Worm (Caenorhabditis elegans): Measurements from ENCODE around the gene tmed-10.

DNA sequence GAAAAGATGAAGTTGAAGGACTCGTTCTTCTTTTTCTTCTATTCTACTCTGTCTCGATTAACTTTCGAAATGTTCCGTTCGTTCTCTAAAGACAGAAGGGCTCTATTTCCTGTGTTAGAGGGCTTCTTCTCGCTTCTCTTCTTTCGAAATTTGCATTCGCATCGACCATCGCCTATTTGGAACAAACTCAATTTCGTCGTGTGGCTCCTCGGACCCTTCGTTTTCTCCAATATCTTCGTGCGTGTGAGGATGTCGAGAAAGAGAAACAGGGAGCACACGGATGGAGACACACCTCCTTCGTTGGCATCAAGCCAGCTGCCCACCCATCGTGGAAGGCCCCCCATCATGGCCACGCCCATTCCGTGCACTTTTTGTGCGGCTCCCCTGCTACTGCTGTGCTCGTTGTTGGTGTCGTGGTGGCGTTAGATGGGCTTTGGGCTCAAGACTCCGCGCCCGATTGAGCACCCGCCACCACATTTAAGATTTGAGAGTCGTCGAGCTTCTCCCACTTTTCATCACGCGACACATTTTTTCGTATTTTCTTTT lies 14.4 kb upstream of the tmed-10 start:
- TF ChIP-seq nhr-237 (tag; optimal IDR thresholded peaks at IDR 0.05) (no peak), snu-23 (GFP tag; optimal IDR thresholded peaks at IDR 0.05) (no peak), alr-1 (tag; optimal IDR thresholded peaks at IDR 0.05; ENCODE audit: borderline replicate concordance) (no peak), ztf-11 (tag; optimal IDR thresholded peaks at IDR 0.05) (no peak), fkh-4 (tag; optimal IDR thresholded peaks at IDR 0.05; ENCODE audit: borderline replicate concordance) (no peak), nhr-47 (tag; optimal IDR thresholded peaks at IDR 0.05) (no peak), nhr-76 (tag; optimal IDR thresholded peaks at IDR 0.05) (no peak), lin-13 (GFP tag; optimal IDR thresholded peaks at IDR 0.05) (no peak), nhr-28 (tag; optimal IDR thresholded peaks at IDR 0.05) (no peak), dpl-1 (GFP tag; optimal IDR thresholded peaks at IDR 0.05) (no peak)

Data from whole organism, L1 larva.